Worm (Caenorhabditis elegans) whole organism, midembryonic: Measurements from ENCODE around the gene col-75.

ENCODE experiments used
- cog-1 ChIP-seq: sonication (generic microtip); optimal IDR thresholded peaks from 2 replicates; lab custom pipeline; 2016; ENCODE audit warnings: missing genetic modification characterization, missing compliant biosample characterization
- flt-1 ChIP-seq: fragments of 200-800 bp; sonication (Bioruptor generic); IDR thresholded peaks from 2 replicates; pipeline ENCODE4 v1.3.6; 2022; ENCODE audit warnings: missing genetic modification characterization, missing compliant biosample characterization
- ref-1 ChIP-seq: fragments of 200-800 bp; sonication (Bioruptor generic); conservative IDR thresholded peaks from 2 replicates; pipeline ENCODE4 v1.3.6; 2022; ENCODE audit warnings: missing genetic modification reagents, missing genetic modification characterization, missing compliant biosample characterization
- tab-1 ChIP-seq: fragments of 200-800 bp; sonication (Bioruptor generic); IDR thresholded peaks from 2 replicates; pipeline ENCODE4 v1.3.6; 2022; ENCODE audit warnings: missing genetic modification characterization, missing compliant biosample characterization

DNA sequence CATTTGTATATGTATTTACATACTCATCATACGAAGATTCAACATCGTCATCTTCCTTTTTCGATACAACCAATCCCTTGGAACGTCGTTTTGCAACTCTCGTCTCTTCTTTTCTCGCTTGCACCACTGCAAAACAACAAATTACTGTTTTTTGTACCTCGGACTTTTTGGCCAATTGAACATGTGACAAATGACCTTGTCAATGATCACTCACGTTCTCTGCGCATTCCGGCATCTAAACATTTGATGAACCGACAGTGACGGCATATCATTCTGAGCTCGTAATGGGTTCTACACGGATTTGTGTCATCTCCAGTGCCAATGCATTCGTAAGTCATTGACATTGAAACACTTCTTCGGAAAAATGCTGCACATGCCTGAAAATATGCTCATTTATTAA, 22.1 kb downstream of the col-75 start:
- no peak for TF ChIP-seq flt-1 (GFP tag; lab: Robert Waterston, UW)
- TF ChIP-seq tab-1 = no peak
- TF ChIP-seq ref-1 (GFP tag; lab: Robert Waterston, UW) = no peak
- no peak for TF ChIP-seq cog-1
